Worm (Caenorhabditis elegans): Measurements from ENCODE around the gene C15H9.9.

Gene C15H9.9

ce11 chrX:6159562-6159961 lies 31.5 kb upstream of the C15H9.9 start:
- TF ChIP-seq nhr-12 (tag; optimal IDR thresholded peaks at IDR 0.05) = no peak
- TF ChIP-seq lsy-2 (tag; optimal IDR thresholded peaks at IDR 0.05) = no peak
- no peak for TF ChIP-seq crh-2 (tag; optimal IDR thresholded peaks at IDR 0.05)
- TF ChIP-seq elt-3 (tag; optimal IDR thresholded peaks at IDR 0.05) = no peak
- no peak for TF ChIP-seq C34F6.9 (tag; optimal IDR thresholded peaks at IDR 0.05)
- no peak for TF ChIP-seq blmp-1 (tag; optimal IDR thresholded peaks at IDR 0.05; ENCODE audit: insufficient read depth)
- TF ChIP-seq nhr-77 (tag; optimal IDR thresholded peaks at IDR 0.05) = no peak
- TF ChIP-seq ztf-11 (tag; optimal IDR thresholded peaks at IDR 0.05) = no peak
- no peak for TF ChIP-seq sma-9 (GFP tag; optimal IDR thresholded peaks at IDR 0.05)
- TF ChIP-seq sma-9 (tag; optimal IDR thresholded peaks at IDR 0.05) = no peak
- no peak for TF ChIP-seq sma-3 (GFP tag; optimal IDR thresholded peaks at IDR 0.05)
- TF ChIP-seq ceh-16 (tag; optimal IDR thresholded peaks at IDR 0.05) = no peak
- no peak for TF ChIP-seq ceh-82 (tag; optimal IDR thresholded peaks at IDR 0.05)
- TF ChIP-seq mbf-1 (tag; optimal IDR thresholded peaks at IDR 0.05) = no peak
- TF ChIP-seq mab-5 (tag; optimal IDR thresholded peaks at IDR 0.05) = no peak
- no peak for TF ChIP-seq unc-55 (GFP tag; optimal IDR thresholded peaks at IDR 0.05)

DNA sequence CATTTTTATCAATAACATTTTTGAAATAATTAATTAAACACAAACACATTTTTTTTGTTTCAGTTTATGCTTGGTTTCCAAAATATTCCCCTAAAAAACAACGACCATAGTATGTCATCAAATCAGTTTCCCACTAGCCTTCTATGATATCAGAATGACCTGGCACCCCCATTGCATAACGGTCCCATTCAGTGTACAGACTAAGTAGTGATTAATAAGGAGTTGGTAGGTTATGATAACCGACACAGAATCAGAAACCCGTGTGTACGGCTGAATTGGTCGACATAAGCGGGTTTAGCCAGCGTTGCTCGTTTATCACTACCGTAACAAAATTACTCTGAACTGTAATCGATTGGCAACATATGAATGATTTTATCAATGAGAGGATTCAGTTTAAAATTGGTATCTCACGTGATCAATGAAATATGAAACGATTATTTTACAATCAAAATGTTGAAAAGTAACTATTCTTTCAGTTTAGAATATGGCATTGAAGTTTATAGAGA lies 29.4 kb upstream of the C15H9.9 start:
- TF ChIP-seq nhr-12 (tag; optimal IDR thresholded peaks at IDR 0.05) (no peak), ztf-4 (tag; optimal IDR thresholded peaks at IDR 0.05) (no peak), Y55F3AM.14 (GFP tag; optimal IDR thresholded peaks at IDR 0.05) (no peak), blmp-1 (tag; optimal IDR thresholded peaks at IDR 0.05; ENCODE audit: insufficient read depth) (no peak), elt-1 (tag; optimal IDR thresholded peaks at IDR 0.05) (no peak), skn-1 (tag; optimal IDR thresholded peaks at IDR 0.05) (no peak), unc-55 (GFP tag; optimal IDR thresholded peaks at IDR 0.05) (no peak), alr-1 (tag; optimal IDR thresholded peaks at IDR 0.05) (no peak), nhr-237 (tag; optimal IDR thresholded peaks at IDR 0.05) (no peak), sma-9 (GFP tag; optimal IDR thresholded peaks at IDR 0.05) (no peak), sma-9 (tag; optimal IDR thresholded peaks at IDR 0.05) (no peak), ceh-82 (tag; optimal IDR thresholded peaks at IDR 0.05) (no peak)

ce11 chrX:6155436-6155835 lies 27.4 kb upstream of the C15H9.9 start:
- no peak for TF ChIP-seq ceh-82 (tag; optimal IDR thresholded peaks at IDR 0.05)

DNA sequence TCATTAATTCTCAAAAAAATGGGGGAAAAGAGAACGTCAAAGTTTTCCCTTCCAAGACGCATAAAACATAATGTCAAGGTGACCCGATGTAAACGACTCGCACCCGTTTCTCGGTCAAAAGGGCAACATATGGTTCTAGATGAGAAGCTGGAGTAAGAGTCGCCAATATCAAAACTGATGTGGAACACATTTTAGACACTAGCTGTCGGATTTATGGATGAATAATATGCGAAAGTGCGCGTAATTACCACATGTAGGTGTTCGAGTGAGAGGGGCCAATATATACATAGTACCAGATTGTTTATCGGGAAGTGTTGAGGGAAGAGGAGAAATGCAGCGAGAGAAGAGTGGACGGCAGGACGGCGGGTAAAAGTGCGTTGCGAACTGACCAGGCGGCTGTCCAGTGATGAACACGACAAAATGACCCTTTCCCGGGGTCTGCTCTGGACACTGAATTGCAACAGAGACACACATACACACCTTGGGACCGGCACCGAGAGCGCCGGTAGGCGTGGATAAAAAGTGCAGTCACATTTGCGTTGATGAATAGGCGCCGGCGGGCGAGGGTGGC lies 23.0 kb upstream of the C15H9.9 start:
- TF ChIP-seq ztf-4 (tag; optimal IDR thresholded peaks at IDR 0.05) (no peak), nhr-11 (tag; optimal IDR thresholded peaks at IDR 0.05) (no peak), mbf-1 (tag; optimal IDR thresholded peaks at IDR 0.05) (no peak), sma-9 (GFP tag; optimal IDR thresholded peaks at IDR 0.05) (no peak), sma-9 (tag; optimal IDR thresholded peaks at IDR 0.05) (no peak), mdl-1 (tag; optimal IDR thresholded peaks at IDR 0.05) (no peak), peb-1 (tag; optimal IDR thresholded peaks at IDR 0.05) (no peak), unc-55 (GFP tag; optimal IDR thresholded peaks at IDR 0.05) (no peak), sem-4 (tag; optimal IDR thresholded peaks at IDR 0.05) (no peak), lin-13 (GFP tag; optimal IDR thresholded peaks at IDR 0.05) (no peak), ceh-82 (tag; optimal IDR thresholded peaks at IDR 0.05) (no peak), lin-39 (tag; optimal IDR thresholded peaks at IDR 0.05) (no peak), nhr-10 (tag; optimal IDR thresholded peaks at IDR 0.05) (no peak), alr-1 (tag; optimal IDR thresholded peaks at IDR 0.05) (no peak), nhr-237 (tag; optimal IDR thresholded peaks at IDR 0.05) (no peak)

- TF ChIP-seq ceh-82 (tag; optimal IDR thresholded peaks at IDR 0.05) (no peak), F13H6.1 (tag; optimal IDR thresholded peaks at IDR 0.05) (no peak), ztf-1 (GFP tag; conservative IDR thresholded peaks at IDR 0.05) (no peak), ama-1 (optimal IDR thresholded peaks at IDR 0.05) (no peak), ceh-16 (tag; optimal IDR thresholded peaks at IDR 0.05) (no peak), alr-1 (tag; optimal IDR thresholded peaks at IDR 0.05) (no peak), nhr-11 (tag; optimal IDR thresholded peaks at IDR 0.05) (no peak), Y55F3AM.14 (GFP tag; optimal IDR thresholded peaks at IDR 0.05) (no peak), C34F6.9 (tag; optimal IDR thresholded peaks at IDR 0.05) (no peak), blmp-1 (tag; optimal IDR thresholded peaks at IDR 0.05; ENCODE audit: insufficient read depth) (no peak), nhr-6 (tag; optimal IDR thresholded peaks at IDR 0.05) (no peak), sma-3 (GFP tag; optimal IDR thresholded peaks at IDR 0.05) (no peak), gmeb-1 (tag; optimal IDR thresholded peaks at IDR 0.05) (no peak), unc-62 (GFP tag; optimal IDR thresholded peaks at IDR 0.05) (no peak), skn-1 (tag; optimal IDR thresholded peaks at IDR 0.05) (no peak)
Measured at ce11 chrX:6150449-6150848, 22.4 kb upstream of the C15H9.9 start, which contains the start of gene tag-275. Gene tag-275 (minus strand): TSS chrX:6150549.

Data from whole organism, L2 larva.